Fruit fly (Drosophila melanogaster): ENCODE results near the gene CG18249.

CG18249 gene

DNA sequence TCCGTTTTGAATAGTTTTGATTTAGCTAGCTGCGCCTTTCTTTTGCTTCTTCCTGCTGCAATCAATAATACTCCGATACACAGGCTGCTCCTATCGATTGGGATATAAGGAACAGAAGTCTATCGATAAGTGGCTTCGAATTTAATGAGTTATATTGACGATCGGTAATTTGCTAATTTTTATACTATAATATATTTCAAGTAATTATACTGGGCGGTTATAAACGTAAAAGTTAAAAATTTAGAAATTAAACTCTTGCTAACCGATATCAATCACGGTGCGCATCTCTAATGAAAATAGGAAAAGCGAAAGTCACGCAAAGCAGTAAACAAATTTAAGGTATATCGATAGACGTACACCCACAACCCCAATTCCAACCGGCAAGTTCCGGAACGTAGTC lies 23.8 kb downstream of the CG18249 start, which contains the start of the genes CG9636, CG18749 and CG33722 (continued):
- TF ChIP-seq CG8281 (tag; optimal IDR thresholded peaks at IDR 0.05) (peak; percentile 55), CG10147 (GFP tag; optimal IDR thresholded peaks at IDR 0.05) (peak; percentile 62), CG8944 (GFP tag; optimal IDR thresholded peaks at IDR 0.05) (no peak), cato (GFP tag; optimal IDR thresholded peaks at IDR 0.05; ENCODE audit: borderline replicate concordance) (peak; percentile 32), Nf-YA (GFP tag; IDR thresholded peaks at IDR 0.05) (no peak), CG9215 (GFP tag; IDR thresholded peaks at IDR 0.05) (0 out of 2 replicates have a peak, but pooled peaks have one; percentile 20), ato (GFP tag; IDR thresholded peaks at IDR 0.05; ENCODE audit: partially characterized antibody) (peak; percentile 98), stc (GFP tag; IDR thresholded peaks at IDR 0.05) (0 out of 2 replicates have a peak, but pooled peaks have one; percentile 46), sc (optimal IDR thresholded peaks at IDR 0.05) (no peak), sc (GFP tag; optimal IDR thresholded peaks at IDR 0.05) (peak; percentile 28), Abd-B (GFP tag; optimal IDR thresholded peaks at IDR 0.05) (peak; percentile 84), vvl (GFP tag; IDR thresholded peaks at IDR 0.05) (peak; percentile 81), CG10274 (GFP tag; optimal IDR thresholded peaks at IDR 0.05) (no peak), CG3995 (GFP tag; optimal IDR thresholded peaks at IDR 0.05) (peak; percentile 87), Nf-YB (GFP tag; optimal IDR thresholded peaks at IDR 0.05) (peak; percentile 41), klu (GFP tag; IDR thresholded peaks at IDR 0.05) (peak; percentile 59; the same call in 1 of the 2 replicates), Asciz (GFP tag; optimal IDR thresholded peaks at IDR 0.05) (peak; percentile 38), Usf (GFP tag; optimal IDR thresholded peaks at IDR 0.05) (no peak), schlank (tag; optimal IDR thresholded peaks at IDR 0.05) (no peak), prd (optimal IDR thresholded peaks at IDR 0.05) (no peak), prd (GFP tag; IDR thresholded peaks at IDR 0.05) (peak; percentile 74), Hsf (GFP tag; optimal IDR thresholded peaks at IDR 0.05) (peak; percentile 66), gfzf (GFP tag; optimal IDR thresholded peaks at IDR 0.05) (no peak), CG3407 (GFP tag; optimal IDR thresholded peaks at IDR 0.05) (peak; percentile 60), Awh (GFP tag; IDR thresholded peaks at IDR 0.05) (peak; percentile 66; the same call in 1 of the 2 replicates), CG9609 (GFP tag; optimal IDR thresholded peaks at IDR 0.05) (peak; percentile 12), Xbp1 (GFP tag; optimal IDR thresholded peaks at IDR 0.05) (peak; percentile 78), CG7928 (GFP tag; optimal IDR thresholded peaks at IDR 0.05) (no peak), sna (GFP tag; IDR thresholded peaks at IDR 0.05; ENCODE audit: partially characterized antibody) (peak; percentile 99), Ssrp (tag; optimal IDR thresholded peaks at IDR 0.05) (peak; percentile 53), CG2120 (GFP tag; optimal IDR thresholded peaks at IDR 0.05) (peak; percentile 79), gcm (GFP tag; optimal IDR thresholded peaks at IDR 0.05) (peak; percentile 76), fd64A (GFP tag; optimal IDR thresholded peaks at IDR 0.05) (no peak), Antp (GFP tag; optimal IDR thresholded peaks at IDR 0.05) (peak; percentile 24), nau (GFP tag; optimal IDR thresholded peaks at IDR 0.05) (peak; percentile 50), CG18476 (GFP tag; optimal IDR thresholded peaks at IDR 0.05) (peak; percentile 55), CG6791 (GFP tag; IDR thresholded peaks at IDR 0.05; ENCODE audit: partially characterized antibody) (peak; percentile 91), CG10431 (GFP tag; optimal IDR thresholded peaks at IDR 0.05) (peak; percentile 57), CG11696 (GFP tag; IDR thresholded peaks at IDR 0.05) (0 out of 2 replicates have a peak, but pooled peaks have one; percentile 23), stwl (tag; optimal IDR thresholded peaks at IDR 0.05) (peak; percentile 94), Hr3 (GFP tag; optimal IDR thresholded peaks at IDR 0.05) (peak; percentile 64), sqz (GFP tag; optimal IDR thresholded peaks at IDR 0.05) (no peak), CG10565 (GFP tag; optimal IDR thresholded peaks at IDR 0.05) (no peak), pzg (GFP tag; optimal IDR thresholded peaks at IDR 0.05) (peak; percentile 61), MBD-R2 (GFP tag; IDR thresholded peaks at IDR 0.05) (peak; percentile 88), CG13287 (GFP tag; IDR thresholded peaks at IDR 0.05; ENCODE audit: partially characterized antibody) (peak; percentile 99), Rx (GFP tag; IDR thresholded peaks at IDR 0.05) (0 out of 2 replicates have a peak, but pooled peaks have one; percentile 13), cg (GFP tag; optimal IDR thresholded peaks at IDR 0.05) (no peak), CG4404 (GFP tag; IDR thresholded peaks at IDR 0.05) (peak; percentile 56; the same call in 1 of the 2 replicates), Drgx (GFP tag; IDR thresholded peaks at IDR 0.05) (no peak)
